Worm (Caenorhabditis elegans): ENCODE results near the gene F40A3.7.

Gene F40A3.7

ce11 chrV:7853900-7854299 is 45.8 kb downstream of the F40A3.7 start:
- peak in 1 of 3 experiments; percentile 13 for TF ChIP-seq dpl-1 (GFP tag; optimal IDR thresholded peaks at IDR 0.05)
- TF ChIP-seq ets-5 (GFP tag; IDR thresholded peaks at IDR 0.05): no peak
- TF ChIP-seq elt-2 (tag; optimal IDR thresholded peaks at IDR 0.05): no peak
- no peak for TF ChIP-seq efl-1 (optimal IDR thresholded peaks at IDR 0.05)
- TF ChIP-seq efl-1 (GFP tag; optimal IDR thresholded peaks at IDR 0.05 in 1 of 2): peak in 1 of 2 experiments; percentile 12
- peak in 1 of 2 experiments; percentile 30 for TF ChIP-seq lin-35 (GFP tag; optimal IDR thresholded peaks at IDR 0.05)

DNA sequence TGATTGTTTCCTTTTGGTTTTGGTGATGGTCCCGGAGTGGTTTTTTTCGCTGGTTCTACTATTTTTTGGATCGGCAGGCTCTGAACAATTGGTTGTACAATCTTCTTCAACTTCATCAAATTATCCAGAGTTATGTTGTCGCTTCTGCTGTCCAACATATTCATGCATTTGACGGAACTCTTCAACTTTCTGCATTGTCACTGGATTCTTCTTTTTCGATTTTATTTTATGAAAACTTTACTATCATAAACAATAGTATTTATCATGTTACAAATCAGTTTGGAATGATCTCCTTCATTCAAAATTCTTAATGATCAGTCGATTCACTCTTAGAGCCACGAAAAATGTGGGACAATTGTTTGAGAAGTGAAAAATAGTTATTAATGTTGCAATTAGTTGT is 47.6 kb downstream of the F40A3.7 start:
- TF ChIP-seq fkh-10 (GFP tag; optimal IDR thresholded peaks at IDR 0.05): no peak
- no peak for TF ChIP-seq zip-4 (GFP tag; optimal IDR thresholded peaks at IDR 0.05)
- TF ChIP-seq xbp-1 (tag; optimal IDR thresholded peaks at IDR 0.05): no peak
- TF ChIP-seq efl-3 (GFP tag; optimal IDR thresholded peaks at IDR 0.05): no peak
- TF ChIP-seq hlh-4 (tag; optimal IDR thresholded peaks at IDR 0.05): no peak
- TF ChIP-seq tlp-1 (tag; optimal IDR thresholded peaks at IDR 0.05): no peak
- TF ChIP-seq pax-3 (tag; optimal IDR thresholded peaks at IDR 0.05): no peak
- TF ChIP-seq sup-37 (GFP tag; optimal IDR thresholded peaks at IDR 0.05): no peak

DNA sequence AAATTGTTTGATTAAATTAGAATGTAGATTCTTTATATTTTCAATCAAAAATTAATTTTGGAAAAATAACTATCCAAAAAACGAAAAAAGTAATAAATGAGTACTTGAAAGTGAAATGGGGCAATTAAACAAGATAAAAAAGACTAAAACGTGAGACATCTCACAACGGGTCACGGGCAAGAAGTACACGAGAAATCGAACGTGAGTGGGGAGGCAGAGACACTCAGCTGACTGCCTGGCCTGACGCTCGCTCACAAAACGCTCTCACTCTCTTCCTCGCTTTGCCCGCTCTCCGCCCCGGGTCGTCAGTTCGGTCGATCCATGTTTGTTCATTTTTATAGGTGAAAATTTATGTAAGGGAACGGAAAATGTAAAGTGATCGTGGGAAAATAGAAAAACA is 51.4 kb downstream of the F40A3.7 start:
- peak; percentile 48 for TF ChIP-seq mep-1 (tag; optimal IDR thresholded peaks at IDR 0.05)
- peak; percentile 9 for TF ChIP-seq nhr-71 (tag; optimal IDR thresholded peaks at IDR 0.05)
- TF ChIP-seq swsn-7 (tag; optimal IDR thresholded peaks at IDR 0.05): no peak
- TF ChIP-seq blmp-1 (tag; optimal IDR thresholded peaks at IDR 0.05): peak; percentile 77
- no peak for TF ChIP-seq jun-1 (tag; optimal IDR thresholded peaks at IDR 0.05)
- TF ChIP-seq rnt-1 (tag; optimal IDR thresholded peaks at IDR 0.05): no peak
- no peak for TF ChIP-seq snpc-4 (tag; optimal IDR thresholded peaks at IDR 0.05)
- peak; percentile 12 for TF ChIP-seq nhr-85 (tag)
- no peak for TF ChIP-seq lir-3 (tag; optimal IDR thresholded peaks at IDR 0.05; ENCODE audit: poor library complexity)
- peak in 1 of 2 experiments; percentile 54 for TF ChIP-seq lin-35 (GFP tag; optimal IDR thresholded peaks at IDR 0.05)
- peak in 1 of 2 experiments; percentile 69 for TF ChIP-seq mdl-1 (tag; optimal IDR thresholded peaks at IDR 0.05)
- peak; percentile 42 for TF ChIP-seq nhr-20 (tag; optimal IDR thresholded peaks at IDR 0.05)
- peak; percentile 32 for TF ChIP-seq snu-23 (GFP tag; optimal IDR thresholded peaks at IDR 0.05)
- peak; percentile 51 for TF ChIP-seq lin-14 (GFP tag; optimal IDR thresholded peaks at IDR 0.05)
- peak; percentile 13 for TF ChIP-seq unc-130 (tag; optimal IDR thresholded peaks at IDR 0.05)

DNA sequence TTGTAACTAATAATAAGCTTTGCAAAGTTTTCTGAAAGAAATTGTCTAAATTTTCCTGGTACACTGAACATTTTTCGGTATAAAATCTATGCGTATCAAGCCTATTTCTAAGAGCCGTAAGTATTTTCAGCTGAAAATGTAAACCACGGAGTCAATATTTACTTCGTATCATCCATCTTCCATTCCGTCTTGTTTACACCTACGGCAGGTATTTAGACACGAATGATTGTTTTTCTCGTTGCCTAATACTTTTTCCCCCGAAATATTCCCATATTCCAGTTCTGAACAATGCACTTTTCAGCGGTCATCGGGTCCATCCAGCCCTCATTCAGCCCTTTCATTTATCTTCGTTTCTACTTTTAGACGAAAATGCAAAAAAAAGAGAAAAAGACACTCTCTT is 52.0 kb downstream of the F40A3.7 start:
- TF ChIP-seq zip-4 (GFP tag; optimal IDR thresholded peaks at IDR 0.05) (no peak), efl-1 (optimal IDR thresholded peaks at IDR 0.05) (no peak), efl-1 (GFP tag; optimal IDR thresholded peaks at IDR 0.05 in 1 of 2) (peak in 1 of 2 experiments; percentile 78)

ce11 chrV:7847170-7847569 is 52.5 kb downstream of the F40A3.7 start, which contains the start of gene memo-1:
Gene memo-1 (minus strand): TSS chrV:7847171.
- no peak for TF ChIP-seq irx-1 (tag; optimal IDR thresholded peaks at IDR 0.05)
- TF ChIP-seq lin-14 (GFP tag; optimal IDR thresholded peaks at IDR 0.05): peak; percentile 26
- peak; percentile 8 for TF ChIP-seq unc-86 (tag; optimal IDR thresholded peaks at IDR 0.05)

Data from whole organism, L1 larva.